Worm (Caenorhabditis elegans): ENCODE results near the gene thoc-2.

ce11 chrIII:6356007-6356406 is 11.8 kb upstream of the thoc-2 start:
- TF ChIP-seq dox-1 (GFP tag; IDR thresholded peaks at IDR 0.05) (no peak), chd-7 (tag; optimal IDR thresholded peaks at IDR 0.05) (no peak), unc-62 (GFP tag; optimal IDR thresholded peaks at IDR 0.05) (no peak), rpc-1 (optimal IDR thresholded peaks at IDR 0.05) (no peak), rpc-1 (tag; optimal IDR thresholded peaks at IDR 0.05) (no peak), B0336.3 (GFP tag; IDR thresholded peaks at IDR 0.05) (no peak), snpc-4 (GFP tag; optimal IDR thresholded peaks at IDR 0.05) (no peak), snpc-4 (tag; optimal IDR thresholded peaks at IDR 0.05) (no peak), ekl-4 (GFP tag; IDR thresholded peaks at IDR 0.05) (no peak), ZK185.1 (tag; optimal IDR thresholded peaks at IDR 0.05; ENCODE audit: poor library complexity, severe bottlenecking) (no peak)

All from whole organism, young adult.